Worm (Caenorhabditis elegans) whole organism, L3 larva: ENCODE measurements around the gene R11E3.19.

Experiments
- ama-1 ChIP-seq: fragments of 150-350 bp; optimal IDR thresholded peaks from 2 replicates; lab custom pipeline; 2018
- elt-3 ChIP-seq, 3 experiments: fragments of 150-350 bp in 1 of 3; sonication (generic microtip) in 2 of 3; optimal IDR thresholded peaks; 2 replicates in 2 of 3; 4 replicates in 1 of 3; lab custom pipeline; 2014 to 2017; ENCODE audit warnings: missing biosample characterization in 3 of 3, missing genetic modification characterization in 3 of 3
- lin-39 ChIP-seq: fragments of 150-350 bp; optimal IDR thresholded peaks from 2 replicates; lab custom pipeline; 2018; ENCODE audit warnings: missing biosample characterization, missing genetic modification reagents, missing genetic modification characterization
- mdl-1 ChIP-seq: fragments of 150-350 bp; optimal IDR thresholded peaks from 2 replicates; lab custom pipeline; 2014; ENCODE audit warnings: missing biosample characterization, missing genetic modification characterization
- nfya-1 ChIP-seq: sonication (generic microtip); optimal IDR thresholded peaks from 2 replicates; lab custom pipeline; 2017; ENCODE audit warnings: missing genetic modification characterization, mild to moderate bottlenecking, missing compliant biosample characterization, antibody characterized with exemption, moderate library complexity; ENCODE audit not compliant: insufficient read depth
- nhr-11 ChIP-seq: fragments of 150-350 bp; optimal IDR thresholded peaks from 2 replicates; lab custom pipeline; 2014; ENCODE audit warnings: missing biosample characterization, missing genetic modification characterization
- nhr-237 ChIP-seq: fragments of 150-350 bp; optimal IDR thresholded peaks from 2 replicates; lab custom pipeline; 2014; ENCODE audit warnings: missing biosample characterization, missing genetic modification characterization
- nhr-76 ChIP-seq: fragments of 150-350 bp; sonication (generic microtip); optimal IDR thresholded peaks from 5 replicates; lab custom pipeline; 2014; ENCODE audit warnings: missing biosample characterization, missing genetic modification characterization
- nhr-77 ChIP-seq: fragments of 150-350 bp; optimal IDR thresholded peaks from 2 replicates; lab custom pipeline; 2014; ENCODE audit warnings: missing biosample characterization, missing genetic modification characterization
- skn-1 ChIP-seq: fragments of 150-350 bp; optimal IDR thresholded peaks from 2 replicates; lab custom pipeline; 2014; ENCODE audit warnings: missing biosample characterization, missing genetic modification characterization
- snpc-4 ChIP-seq: fragments of 150-350 bp; optimal IDR thresholded peaks from 2 replicates; lab custom pipeline; 2014; ENCODE audit warnings: missing biosample characterization, missing genetic modification characterization
- zag-1 ChIP-seq: fragments of 150-350 bp; optimal IDR thresholded peaks from 2 replicates; lab custom pipeline; 2014; ENCODE audit warnings: missing biosample characterization, missing genetic modification characterization

ce11 chrIV:4795111-4795510, 19.2 kb upstream of the R11E3.19 start:
- TF ChIP-seq nhr-11 (tag; lab: Kevin White, UChicago) (no peak), snpc-4 (tag; lab: Kevin White, UChicago) (no peak), nhr-77 (tag; lab: Kevin White, UChicago) (no peak), elt-3 (tag; optimal IDR thresholded peaks at IDR 0.05; lab: Kevin White, UChicago) (no peak), nfya-1 (tag; lab: Kevin White, UChicago) (no peak), lin-39 (tag; lab: Kevin White, UChicago) (no peak), nhr-76 (no peak), skn-1 (no peak), zag-1 (tag; lab: Kevin White, UChicago) (no peak), nhr-237 (tag; lab: Kevin White, UChicago) (no peak), mdl-1 (tag; lab: Kevin White, UChicago) (no peak), ama-1 (no peak)
